Worm (Caenorhabditis elegans) whole organism, mixed stage, embryonic: ENCODE results near the gene F10C1.8.

Experiments
- M03D4.4 ChIP-seq: sonication (generic microtip); optimal IDR thresholded peaks from 2 replicates; lab custom pipeline; 2017; ENCODE audit warnings: mild to moderate bottlenecking, missing genetic modification characterization, missing compliant biosample characterization
- ceh-83 ChIP-seq: fragments of 200-800 bp; sonication (Bioruptor generic); optimal IDR thresholded peaks from 2 replicates; lab custom pipeline; 2018; ENCODE audit warnings: mild to moderate bottlenecking, missing genetic modification characterization, missing compliant biosample characterization
- elt-3 ChIP-seq: fragments of 150-350 bp; optimal IDR thresholded peaks from 2 replicates; lab custom pipeline; 2014; ENCODE audit warnings: missing biosample characterization, missing genetic modification characterization
- flh-1 ChIP-seq: fragments of 200-800 bp; sonication (Bioruptor generic); optimal IDR thresholded peaks from 2 replicates; lab custom pipeline; 2018; ENCODE audit warnings: mild to moderate bottlenecking, missing genetic modification characterization, moderate library complexity, missing compliant biosample characterization
- mls-2 ChIP-seq: sonication (generic microtip); optimal IDR thresholded peaks from 2 replicates; lab custom pipeline; 2016; ENCODE audit warnings: mild to moderate bottlenecking, missing genetic modification characterization, moderate library complexity, missing compliant biosample characterization
- nhr-237 ChIP-seq: fragments of 150-350 bp; optimal IDR thresholded peaks from 2 replicates; lab custom pipeline; 2014; ENCODE audit warnings: missing biosample characterization, missing genetic modification characterization
- pha-4 ChIP-seq: fragments of 150-350 bp; optimal IDR thresholded peaks from 2 replicates; lab custom pipeline; 2018; ENCODE audit warnings: missing biosample characterization, missing genetic modification reagents, missing genetic modification characterization
- unc-120 ChIP-seq: sonication (generic microtip); optimal IDR thresholded peaks from 2 replicates; lab custom pipeline; 2017; ENCODE audit warnings: missing genetic modification characterization, missing compliant biosample characterization; ENCODE audit not compliant: poor library complexity, severe bottlenecking
- unc-39 ChIP-seq: fragments of 150-350 bp; optimal IDR thresholded peaks from 2 replicates; lab custom pipeline; 2014; ENCODE audit warnings: missing biosample characterization, missing genetic modification characterization
- unc-62 ChIP-seq: fragments of 150-350 bp; optimal IDR thresholded peaks from 2 replicates; lab custom pipeline; 2014; ENCODE audit warnings: missing biosample characterization, missing genetic modification reagents, missing genetic modification characterization
- ztf-11 ChIP-seq: fragments of 150-350 bp; optimal IDR thresholded peaks from 2 replicates; lab custom pipeline; 2014; ENCODE audit warnings: missing biosample characterization, missing genetic modification characterization

DNA sequence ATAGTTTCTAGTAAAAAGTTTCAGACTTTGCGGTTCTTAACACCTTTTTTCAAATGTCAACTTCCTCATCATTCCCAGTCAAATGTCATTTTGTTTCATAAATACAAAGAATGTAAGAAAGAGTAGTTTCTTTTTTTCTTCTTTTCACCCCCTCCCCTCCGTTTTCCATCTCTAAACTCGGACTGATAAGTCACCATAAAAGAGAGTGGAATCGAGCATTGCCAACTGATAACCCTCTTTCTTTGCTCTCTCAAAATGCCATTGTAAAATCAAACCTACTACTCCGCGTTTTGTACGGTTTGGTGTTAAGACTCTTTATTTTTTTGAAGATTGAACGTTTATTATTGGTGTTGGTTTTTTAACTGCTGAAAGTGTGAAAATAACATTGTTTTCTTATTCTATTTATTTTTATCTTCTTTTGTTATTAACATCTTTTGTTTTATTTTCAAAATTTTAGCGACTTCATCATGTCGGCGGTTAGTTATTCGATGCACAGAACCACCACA, 4.5 kb upstream of the F10C1.8 start, which contains the start of gene ifb-2:
- TF ChIP-seq mls-2 (tag; lab: Kevin White, UChicago) = no peak
- no peak for TF ChIP-seq elt-3
- TF ChIP-seq M03D4.4 (tag; lab: Kevin White, UChicago) = no peak
- TF ChIP-seq nhr-237 (tag; lab: Kevin White, UChicago) = no peak
- no peak for TF ChIP-seq unc-39 (tag; lab: Kevin White, UChicago)
- TF ChIP-seq flh-1 (GFP tag; lab: Kevin White, UChicago) = no peak
- no peak for TF ChIP-seq unc-120
- TF ChIP-seq unc-62 (GFP tag; lab: Kevin White, UChicago) = no peak
- no peak for TF ChIP-seq ztf-11
- no peak for TF ChIP-seq pha-4 (tag; lab: Kevin White, UChicago)
- no peak for TF ChIP-seq ceh-83 (GFP tag; lab: Kevin White, UChicago)
